Worm (Caenorhabditis elegans) whole organism, L3 larva: ENCODE results near the gene clec-78.

ENCODE experiments used
- R02D3.7 ChIP-seq: fragments of 150-350 bp; optimal IDR thresholded peaks from 2 replicates; lab custom pipeline; 2014; ENCODE audit warnings: missing biosample characterization, missing genetic modification characterization
- ZK546.5 ChIP-seq: sonication (generic microtip); optimal IDR thresholded peaks from 2 replicates; lab custom pipeline; 2017; ENCODE audit warnings: missing biosample characterization, missing genetic modification characterization
- aly-2 ChIP-seq: fragments of 150-350 bp; optimal IDR thresholded peaks from 2 replicates; lab custom pipeline; 2014; ENCODE audit warnings: missing biosample characterization, missing genetic modification characterization
- ama-1 ChIP-seq: fragments of 150-350 bp; optimal IDR thresholded peaks from 2 replicates; lab custom pipeline; 2018
- ceh-16 ChIP-seq: sonication (generic microtip); optimal IDR thresholded peaks from 2 replicates; lab custom pipeline; 2017; ENCODE audit warnings: missing biosample characterization, missing genetic modification characterization
- ceh-28 ChIP-seq: fragments of 150-350 bp; optimal IDR thresholded peaks from 2 replicates; lab custom pipeline; 2014; ENCODE audit warnings: missing biosample characterization, missing genetic modification reagents, missing genetic modification characterization
- ceh-82 ChIP-seq: fragments of 150-350 bp; optimal IDR thresholded peaks from 2 replicates; lab custom pipeline; 2014; ENCODE audit warnings: missing biosample characterization, missing genetic modification characterization
- ceh-9 ChIP-seq: sonication (generic microtip); optimal IDR thresholded peaks from 2 replicates; lab custom pipeline; 2018; ENCODE audit warnings: missing biosample characterization, missing genetic modification characterization
- daf-12 ChIP-seq: fragments of 150-350 bp; optimal IDR thresholded peaks from 2 replicates; lab custom pipeline; 2014; ENCODE audit warnings: missing biosample characterization, missing genetic modification reagents, missing genetic modification characterization
- egl-27 ChIP-seq: sonication (generic microtip); optimal IDR thresholded peaks from 4 replicates; lab custom pipeline; 2017; ENCODE audit warnings: missing biosample characterization, missing genetic modification reagents, missing genetic modification characterization
- egl-5 ChIP-seq: fragments of 150-350 bp; optimal IDR thresholded peaks from 2 replicates; lab custom pipeline; 2017; ENCODE audit warnings: missing biosample characterization, missing genetic modification reagents, missing genetic modification characterization, inconsistent platforms
- elt-1 ChIP-seq: fragments of 150-350 bp; optimal IDR thresholded peaks from 2 replicates; lab custom pipeline; 2014; ENCODE audit warnings: missing biosample characterization, missing genetic modification characterization
- elt-2 ChIP-seq: sonication (generic microtip); optimal IDR thresholded peaks from 2 replicates; lab custom pipeline; 2016; ENCODE audit warnings: missing genetic modification reagents, mild to moderate bottlenecking, missing genetic modification characterization, missing compliant biosample characterization
- elt-3 ChIP-seq, 3 experiments: fragments of 150-350 bp in 1 of 3; sonication (generic microtip) in 2 of 3; optimal IDR thresholded peaks; 2 replicates in 2 of 3; 4 replicates in 1 of 3; lab custom pipeline; 2014 to 2017; ENCODE audit warnings: missing biosample characterization in 3 of 3, missing genetic modification characterization in 3 of 3
- eor-1 ChIP-seq, 2 experiments: fragments of 150-350 bp; optimal IDR thresholded peaks; 2 replicates each; lab custom pipeline; 2014 to 2018; ENCODE audit warnings: missing biosample characterization in 2 of 2, missing genetic modification characterization in 2 of 2
- fkh-10 ChIP-seq: sonication (generic microtip); optimal IDR thresholded peaks from 2 replicates; lab custom pipeline; 2017; ENCODE audit warnings: missing biosample characterization, missing genetic modification reagents, missing genetic modification characterization
- fkh-2 ChIP-seq: fragments of 150-350 bp; optimal IDR thresholded peaks from 2 replicates; lab custom pipeline; 2014; ENCODE audit warnings: missing biosample characterization, missing genetic modification reagents, missing genetic modification characterization
- fos-1 ChIP-seq: fragments of 150-350 bp; optimal IDR thresholded peaks from 2 replicates; lab custom pipeline; 2014; ENCODE audit warnings: missing biosample characterization, missing genetic modification characterization
- hmg-11 ChIP-seq: sonication (generic microtip); optimal IDR thresholded peaks from 2 replicates; lab custom pipeline; 2016; ENCODE audit warnings: missing genetic modification characterization, missing compliant biosample characterization
- jun-1 ChIP-seq: fragments of 150-350 bp; optimal IDR thresholded peaks from 2 replicates; lab custom pipeline; 2014; ENCODE audit warnings: missing biosample characterization, missing genetic modification reagents, missing genetic modification characterization
- lin-15B ChIP-seq: fragments of 150-350 bp; optimal IDR thresholded peaks from 2 replicates; lab custom pipeline; 2014; ENCODE audit warnings: missing biosample characterization, missing genetic modification characterization
- lin-39 ChIP-seq: fragments of 150-350 bp; optimal IDR thresholded peaks from 2 replicates; lab custom pipeline; 2018; ENCODE audit warnings: missing biosample characterization, missing genetic modification reagents, missing genetic modification characterization
- lsy-12 ChIP-seq: sonication (generic microtip); optimal IDR thresholded peaks from 2 replicates; lab custom pipeline; 2016; ENCODE audit warnings: mild to moderate bottlenecking, missing genetic modification characterization, missing compliant biosample characterization
- mdl-1 ChIP-seq: fragments of 150-350 bp; optimal IDR thresholded peaks from 2 replicates; lab custom pipeline; 2014; ENCODE audit warnings: missing biosample characterization, missing genetic modification characterization
- nfya-1 ChIP-seq: sonication (generic microtip); optimal IDR thresholded peaks from 2 replicates; lab custom pipeline; 2017; ENCODE audit warnings: missing genetic modification characterization, mild to moderate bottlenecking, missing compliant biosample characterization, antibody characterized with exemption, moderate library complexity; ENCODE audit not compliant: insufficient read depth
- nhr-11 ChIP-seq: fragments of 150-350 bp; optimal IDR thresholded peaks from 2 replicates; lab custom pipeline; 2014; ENCODE audit warnings: missing biosample characterization, missing genetic modification characterization
- nhr-23 ChIP-seq: fragments of 150-350 bp; optimal IDR thresholded peaks from 2 replicates; lab custom pipeline; 2014; ENCODE audit warnings: missing biosample characterization, missing genetic modification reagents, missing genetic modification characterization
- nhr-237 ChIP-seq: fragments of 150-350 bp; optimal IDR thresholded peaks from 2 replicates; lab custom pipeline; 2014; ENCODE audit warnings: missing biosample characterization, missing genetic modification characterization
- nhr-25 ChIP-seq: sonication (generic microtip); optimal IDR thresholded peaks from 2 replicates; lab custom pipeline; 2017; ENCODE audit warnings: missing biosample characterization, missing genetic modification characterization
- nhr-28 ChIP-seq: fragments of 150-350 bp; optimal IDR thresholded peaks from 2 replicates; lab custom pipeline; 2014; ENCODE audit warnings: missing biosample characterization, missing genetic modification characterization
- nhr-43 ChIP-seq: sonication (generic microtip); optimal IDR thresholded peaks from 2 replicates; lab custom pipeline; 2016; ENCODE audit warnings: mild to moderate bottlenecking, missing genetic modification characterization, missing compliant biosample characterization; ENCODE audit not compliant: poor library complexity, severe bottlenecking
- nhr-67 ChIP-seq: fragments of 150-350 bp; optimal IDR thresholded peaks from 2 replicates; lab custom pipeline; 2014; ENCODE audit warnings: missing biosample characterization, missing genetic modification characterization
- nhr-76 ChIP-seq: fragments of 150-350 bp; sonication (generic microtip); optimal IDR thresholded peaks from 5 replicates; lab custom pipeline; 2014; ENCODE audit warnings: missing biosample characterization, missing genetic modification characterization
- nhr-77 ChIP-seq: fragments of 150-350 bp; optimal IDR thresholded peaks from 2 replicates; lab custom pipeline; 2014; ENCODE audit warnings: missing biosample characterization, missing genetic modification characterization
- pha-4 ChIP-seq: fragments of 150-350 bp; optimal IDR thresholded peaks from 2 replicates; lab custom pipeline; 2014; ENCODE audit warnings: missing biosample characterization, missing genetic modification reagents, missing genetic modification characterization
- pqm-1 ChIP-seq: fragments of 150-350 bp; optimal IDR thresholded peaks from 2 replicates; lab custom pipeline; 2017; ENCODE audit warnings: missing biosample characterization, missing genetic modification characterization, inconsistent platforms
- sea-2 ChIP-seq: fragments of 150-350 bp; sonication (generic microtip); optimal IDR thresholded peaks from 4 replicates; lab custom pipeline; 2014; ENCODE audit warnings: missing biosample characterization, missing genetic modification reagents, missing genetic modification characterization
- skn-1 ChIP-seq: fragments of 150-350 bp; optimal IDR thresholded peaks from 2 replicates; lab custom pipeline; 2014; ENCODE audit warnings: missing biosample characterization, missing genetic modification characterization
- snpc-4 ChIP-seq: fragments of 150-350 bp; optimal IDR thresholded peaks from 2 replicates; lab custom pipeline; 2014; ENCODE audit warnings: missing biosample characterization, missing genetic modification characterization
- tbx-2 ChIP-seq: sonication (generic microtip); optimal IDR thresholded peaks from 2 replicates; lab custom pipeline; 2016; ENCODE audit warnings: mild to moderate bottlenecking, missing genetic modification characterization, missing compliant biosample characterization
- unc-39 ChIP-seq: sonication (generic microtip); optimal IDR thresholded peaks from 4 replicates; lab custom pipeline; 2017; ENCODE audit warnings: missing biosample characterization, missing genetic modification characterization
- unc-62 ChIP-seq: fragments of 150-350 bp; sonication (generic microtip); optimal IDR thresholded peaks from 4 replicates; lab custom pipeline; 2014; ENCODE audit warnings: missing biosample characterization, missing genetic modification reagents, missing genetic modification characterization
- zag-1 ChIP-seq: fragments of 150-350 bp; optimal IDR thresholded peaks from 2 replicates; lab custom pipeline; 2014; ENCODE audit warnings: missing biosample characterization, missing genetic modification characterization
- ztf-11 ChIP-seq: fragments of 150-350 bp; optimal IDR thresholded peaks from 2 replicates; lab custom pipeline; 2014; ENCODE audit warnings: missing biosample characterization, missing genetic modification characterization
- ztf-4 ChIP-seq: fragments of 150-350 bp; optimal IDR thresholded peaks from 2 replicates; lab custom pipeline; 2014; ENCODE audit warnings: missing biosample characterization, missing genetic modification characterization

Gene clec-78

ce11 chrIV:4047628-4048027 lies 58.7 kb downstream of the clec-78 start:
- TF ChIP-seq mdl-1 (tag; lab: Kevin White, UChicago) (no peak), daf-12 (no peak), fkh-2 (tag; lab: Kevin White, UChicago) (no peak), eor-1 (tag; optimal IDR thresholded peaks at IDR 0.05; lab: Kevin White, UChicago) (no peak), ztf-4 (tag; lab: Kevin White, UChicago) (no peak), ceh-28 (no peak), sea-2 (GFP tag; lab: Kevin White, UChicago) (no peak), ztf-11 (tag; lab: Kevin White, UChicago) (no peak), nhr-43 (no peak), jun-1 (tag; lab: Kevin White, UChicago) (no peak), unc-39 (no peak), nhr-237 (tag; lab: Kevin White, UChicago) (no peak), pha-4 (no peak), hmg-11 (tag; lab: Kevin White, UChicago) (no peak), R02D3.7 (tag; lab: Kevin White, UChicago) (no peak), ceh-9 (tag; lab: Kevin White, UChicago) (no peak), ZK546.5 (tag; lab: Kevin White, UChicago) (no peak), ceh-16 (tag; lab: Kevin White, UChicago) (no peak), tbx-2 (tag; lab: Kevin White, UChicago) (no peak)
- TF ChIP-seq, all 47 proteins: peak for 0

ce11 chrIV:4049398-4049998 lies 60.6 kb downstream of the clec-78 start, which contains the start of gene pcn-1:
TSS of gene pcn-1 (minus strand) at chrIV:4049448.
- peak; percentile 95 for TF ChIP-seq lsy-12
- TF ChIP-seq nhr-28 = peak; percentile 6
- TF ChIP-seq egl-27 (tag; lab: Kevin White, UChicago) = peak; percentile 47
- no peak for TF ChIP-seq daf-12
- TF ChIP-seq lin-39 (tag; lab: Kevin White, UChicago) = peak; percentile 80
- TF ChIP-seq elt-1 (tag; lab: Kevin White, UChicago) = peak; percentile 26
- TF ChIP-seq eor-1 (tag; optimal IDR thresholded peaks at IDR 0.05; lab: Kevin White, UChicago) = no peak
- TF ChIP-seq nhr-77 (tag; lab: Kevin White, UChicago) = peak; percentile 51
- TF ChIP-seq ceh-82 = peak; percentile 65
- TF ChIP-seq ztf-4 (tag; lab: Kevin White, UChicago) = peak; percentile 6
- no peak for TF ChIP-seq unc-39
- TF ChIP-seq aly-2 (tag; lab: Kevin White, UChicago) = no peak
- TF ChIP-seq nhr-76 (tag; lab: Kevin White, UChicago) = no peak
- TF ChIP-seq nhr-23 (tag; lab: Kevin White, UChicago) = peak; percentile 93
- TF ChIP-seq skn-1 (tag; lab: Kevin White, UChicago) = peak; percentile 89
- TF ChIP-seq ceh-28 = peak; percentile 82
- TF ChIP-seq nhr-67 = no peak
- TF ChIP-seq pqm-1 (tag; lab: Kevin White, UChicago) = peak; percentile 44
- TF ChIP-seq lin-15B (tag; lab: Kevin White, UChicago) = peak; percentile 95
- peak; percentile 22 for TF ChIP-seq unc-62
- peak; percentile 80 for TF ChIP-seq fkh-10 (GFP tag; lab: Kevin White, UChicago)
- TF ChIP-seq nhr-25 = peak; percentile 94
- peak; percentile 93 for TF ChIP-seq nfya-1 (tag; lab: Kevin White, UChicago)
- TF ChIP-seq tbx-2 (tag; lab: Kevin White, UChicago) = peak; percentile 94
- peak; percentile 92 for TF ChIP-seq nhr-43
- no peak for TF ChIP-seq ceh-9 (tag; lab: Kevin White, UChicago)
- peak in 1 of 3 experiments; percentile 35 for TF ChIP-seq elt-3 (tag; optimal IDR thresholded peaks at IDR 0.05; lab: Kevin White, UChicago)
- peak; percentile 74 for TF ChIP-seq R02D3.7 (tag; lab: Kevin White, UChicago)
- no peak for TF ChIP-seq mdl-1 (tag; lab: Kevin White, UChicago)
- TF ChIP-seq elt-2 (tag; lab: Kevin White, UChicago) = peak; percentile 69
- peak; percentile 85 for TF ChIP-seq jun-1 (tag; lab: Kevin White, UChicago)
- peak; percentile 60 for TF ChIP-seq ama-1
- TF ChIP-seq zag-1 (tag; lab: Kevin White, UChicago) = no peak
- peak; percentile 28 for TF ChIP-seq nhr-11 (tag; lab: Kevin White, UChicago)
- TF ChIP-seq sea-2 (GFP tag; lab: Kevin White, UChicago) = no peak
- peak; percentile 87 for TF ChIP-seq snpc-4 (tag; lab: Kevin White, UChicago)
- peak; percentile 25 for TF ChIP-seq fos-1 (tag; lab: Kevin White, UChicago)
- peak; percentile 93 for TF ChIP-seq pha-4
- peak; percentile 70 for TF ChIP-seq hmg-11 (tag; lab: Kevin White, UChicago)
- TF ChIP-seq ZK546.5 (tag; lab: Kevin White, UChicago) = peak; percentile 56
- peak; percentile 61 for TF ChIP-seq egl-5 (tag; lab: Kevin White, UChicago)
- TF ChIP-seq ceh-16 (tag; lab: Kevin White, UChicago) = no peak
